Fruit fly (Drosophila melanogaster): ENCODE results near the gene kumpel.

The kumpel gene

DNA sequence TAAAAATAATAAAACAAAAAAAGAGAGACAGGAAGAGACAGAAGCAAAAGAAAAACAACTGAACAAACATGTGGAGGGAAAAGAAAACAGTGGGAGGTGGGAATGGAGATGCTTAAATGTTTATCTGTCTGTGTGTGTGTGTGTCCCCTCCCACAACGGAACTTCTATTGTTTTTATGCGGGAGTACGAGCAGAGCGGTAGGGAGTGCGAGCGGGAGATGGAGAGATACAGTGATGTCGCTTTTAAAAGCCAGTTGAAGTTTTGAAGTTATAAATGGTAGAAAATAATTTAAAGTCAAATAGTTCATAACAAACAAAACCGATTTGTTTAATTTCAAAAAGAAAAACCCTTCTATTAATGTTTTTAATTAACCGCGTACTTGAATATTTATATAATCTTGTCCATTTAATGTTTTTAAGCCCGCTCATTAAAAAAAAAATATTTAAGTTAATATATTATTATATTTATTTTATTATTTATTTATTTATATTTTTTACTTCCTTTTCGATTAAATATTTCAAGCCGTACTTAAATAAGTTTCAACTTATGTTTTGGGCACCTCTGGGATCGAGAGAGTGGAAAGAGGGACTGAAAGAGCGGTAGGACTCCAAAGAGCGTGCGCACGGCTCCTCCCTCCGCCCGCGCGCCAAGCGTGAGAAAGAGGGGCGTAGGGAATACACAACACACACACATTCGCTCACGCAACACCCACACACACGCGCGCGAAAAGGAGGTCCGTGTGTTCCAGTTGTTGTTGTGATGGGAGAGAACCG, 26.4 kb upstream of the kumpel start (continued):
- TF ChIP-seq CG8478 (optimal IDR thresholded peaks at IDR 0.05) (no peak), Max (GFP tag; optimal IDR thresholded peaks at IDR 0.05) (no peak), ERR (GFP tag; optimal IDR thresholded peaks at IDR 0.05) (no peak), ttk (GFP tag; IDR thresholded peaks at IDR 0.05) (0 out of 2 replicates have a peak, but pooled peaks have one; percentile 5), CG10321 (GFP tag; IDR thresholded peaks at IDR 0.05) (no peak), Drgx (GFP tag; IDR thresholded peaks at IDR 0.05) (no peak; the same call in none of the 2 replicates), CG7745 (tag; optimal IDR thresholded peaks at IDR 0.05) (no peak), CG17829 (tag; optimal IDR thresholded peaks at IDR 0.05) (peak; percentile 65), CG9609 (GFP tag; optimal IDR thresholded peaks at IDR 0.05) (no peak), Xbp1 (GFP tag; optimal IDR thresholded peaks at IDR 0.05) (peak; percentile 31), CG16813 (GFP tag; IDR thresholded peaks at IDR 0.05; ENCODE audit: partially characterized antibody) (no peak), CG6765 (GFP tag; optimal IDR thresholded peaks at IDR 0.05) (no peak), slp2 (GFP tag; optimal IDR thresholded peaks at IDR 0.05) (no peak), CG5953 (GFP tag; IDR thresholded peaks at IDR 0.05) (no peak), sens-2 (GFP tag; IDR thresholded peaks at IDR 0.05) (no peak), lmd (GFP tag; IDR thresholded peaks at IDR 0.05) (no peak; the same call in 1 of the 2 replicates), CG9817 (tag; optimal IDR thresholded peaks at IDR 0.05) (peak; percentile 24), CG12299 (tag; optimal IDR thresholded peaks at IDR 0.05) (no peak), Eip74EF (GFP tag; optimal IDR thresholded peaks at IDR 0.05) (no peak), CG11560 (tag; IDR thresholded peaks at IDR 0.05) (no peak), nmo (GFP tag; optimal IDR thresholded peaks at IDR 0.05) (peak; percentile 63), nerfin-1 (tag; optimal IDR thresholded peaks at IDR 0.05) (no peak), fd102C (GFP tag; optimal IDR thresholded peaks at IDR 0.05) (no peak), CG9727 (GFP tag; optimal IDR thresholded peaks at IDR 0.05) (peak; percentile 58), CG7271 (tag; optimal IDR thresholded peaks at IDR 0.05) (no peak), ham (GFP tag; IDR thresholded peaks at IDR 0.05) (no peak), YL-1 (GFP tag; optimal IDR thresholded peaks at IDR 0.05) (no peak), cwo (GFP tag; optimal IDR thresholded peaks at IDR 0.05) (peak; percentile 58), CG16863 (GFP tag; optimal IDR thresholded peaks at IDR 0.05) (peak; percentile 14), CG15514 (GFP tag; optimal IDR thresholded peaks at IDR 0.05) (peak; percentile 10), CG12219 (GFP tag; optimal IDR thresholded peaks at IDR 0.05) (no peak), CG17612 (GFP tag; IDR thresholded peaks at IDR 0.05) (no peak), oc (tag; optimal IDR thresholded peaks at IDR 0.05) (no peak), dysf (GFP tag; IDR thresholded peaks at IDR 0.05) (peak; percentile 49; the same call in 1 of the 3 replicates), CG31388 (GFP tag; optimal IDR thresholded peaks at IDR 0.05) (no peak), Myb (GFP tag; optimal IDR thresholded peaks at IDR 0.05) (peak; percentile 3), tll (GFP tag; optimal IDR thresholded peaks at IDR 0.05) (no peak), Nf-YA (GFP tag; IDR thresholded peaks at IDR 0.05) (no peak), CG7357 (GFP tag; IDR thresholded peaks at IDR 0.05) (no peak), Asciz (GFP tag; optimal IDR thresholded peaks at IDR 0.05) (peak; percentile 37), ab (GFP tag; optimal IDR thresholded peaks at IDR 0.05) (no peak), nau (GFP tag; optimal IDR thresholded peaks at IDR 0.05) (no peak), odd (GFP tag; optimal IDR thresholded peaks at IDR 0.05) (peak; percentile 26), Doc3 (GFP tag; IDR thresholded peaks at IDR 0.05; ENCODE audit: partially characterized antibody) (no peak), Rfx (GFP tag; IDR thresholded peaks at IDR 0.05) (peak; percentile 26; the same call in 1 of the 2 replicates), HLH54F (GFP tag; optimal IDR thresholded peaks at IDR 0.05) (no peak), slou (GFP tag; optimal IDR thresholded peaks at IDR 0.05) (no peak), Mes4 (GFP tag; optimal IDR thresholded peaks at IDR 0.05) (no peak), Neu2 (GFP tag; optimal IDR thresholded peaks at IDR 0.05; ENCODE audit: borderline replicate concordance) (no peak)

Data from whole organism, embryonic.